Worm (Caenorhabditis elegans) whole organism, young adult: ENCODE measurements around the gene K06A1.2.

Experiments used
- B0261.1 ChIP-seq: sonication (generic microtip); optimal IDR thresholded peaks from 2 replicates; lab custom pipeline; 2016; ENCODE audit warnings: mild to moderate bottlenecking, missing genetic modification characterization, moderate library complexity, missing compliant biosample characterization
- C06A6.2 ChIP-seq: fragments of 200-800 bp; sonication (Bioruptor generic); conservative IDR thresholded peaks from 2 replicates; pipeline ENCODE4 v1.3.6; 2022; ENCODE audit warnings: missing genetic modification characterization, missing compliant biosample characterization
- akir-1 ChIP-seq: fragments of 200-800 bp; sonication (Bioruptor generic); optimal IDR thresholded peaks from 2 replicates; lab custom pipeline; 2018; ENCODE audit warnings: mild to moderate bottlenecking, missing genetic modification characterization, moderate library complexity, missing compliant biosample characterization
- ccch-3 ChIP-seq: fragments of 200-800 bp; sonication (Bioruptor generic); optimal IDR thresholded peaks from 2 replicates; lab custom pipeline; 2018; ENCODE audit warnings: mild to moderate bottlenecking, missing genetic modification characterization, missing compliant biosample characterization
- hrde-1 ChIP-seq: sonication (generic microtip); optimal IDR thresholded peaks from 2 replicates; lab custom pipeline; 2016; ENCODE audit warnings: missing genetic modification characterization, mild to moderate bottlenecking, missing compliant biosample characterization, moderate library complexity, missing genotype, missing genetic modification reagents, borderline replicate concordance
- snpc-4 ChIP-seq, 5 experiments: fragments of 150-350 bp in 1 of 5; sonication (generic microtip) in 4 of 5; optimal IDR thresholded peaks; 2 replicates each; lab custom pipeline; 2014 to 2018; ENCODE audit warnings: missing genetic modification characterization in 5 of 5, missing biosample characterization in 3 of 5, antibody characterized with exemption in 2 of 5, mild to moderate bottlenecking in 2 of 5, missing compliant biosample characterization in 2 of 5, missing genotype in 2 of 5, moderate library complexity in 2 of 5, missing genetic modification reagents in 1 of 5
- ztf-22 ChIP-seq: fragments of 200-800 bp; sonication (Bioruptor generic); optimal IDR thresholded peaks from 2 replicates; lab custom pipeline; 2018; ENCODE audit warnings: mild to moderate bottlenecking, missing genetic modification characterization, moderate library complexity, missing compliant biosample characterization

DNA sequence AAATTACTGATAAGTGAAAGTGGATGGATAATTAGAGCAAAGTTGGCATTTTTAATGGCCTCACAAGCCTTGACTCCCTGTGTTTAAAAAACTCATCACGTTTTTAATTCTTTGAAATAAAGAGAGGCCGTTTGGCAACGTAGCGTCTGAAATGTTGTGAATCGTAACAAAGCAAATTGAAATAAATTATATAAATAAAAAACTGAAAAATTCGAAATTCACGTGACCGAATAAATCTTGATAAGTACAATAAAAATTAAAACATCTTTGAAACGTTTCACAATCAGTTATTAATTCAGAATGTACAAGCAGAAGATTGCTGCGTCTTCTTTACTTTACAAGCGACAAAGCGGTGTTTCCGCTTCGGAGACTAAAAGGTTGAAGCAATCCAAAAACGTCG, 21.0 kb upstream of the K06A1.2 start, which contains the start of gene K03H9.3:
- TF ChIP-seq akir-1 (GFP tag; lab: Kevin White, UChicago) (no peak), C06A6.2 (GFP tag; lab: Robert Waterston, UW) (no peak), hrde-1 (tag; lab: Kevin White, UChicago) (no peak), ccch-3 (GFP tag; lab: Kevin White, UChicago) (no peak), snpc-4 (GFP tag; optimal IDR thresholded peaks at IDR 0.05; lab: Kevin White, UChicago) (no peak), snpc-4 (tag; optimal IDR thresholded peaks at IDR 0.05; lab: Kevin White, UChicago) (no peak), B0261.1 (tag; lab: Kevin White, UChicago) (no peak), ztf-22 (GFP tag; lab: Kevin White, UChicago) (no peak)
